Fruit fly (Drosophila melanogaster): ENCODE measurements around the gene CG11076.
A peak's percentile ranks its signal among the peaks of the same experiment; 100 is the strongest.

CG11076 gene

dm6 chr4:1026806-1027431 lies 4.6 kb downstream of the CG11076 start, which contains the start of gene PlexA (continued):
- no peak for TF ChIP-seq Gsc (GFP tag; IDR thresholded peaks at IDR 0.05)
- no peak for TF ChIP-seq CG12071 (GFP tag; optimal IDR thresholded peaks at IDR 0.05)
- peak; percentile 70 for TF ChIP-seq CG8089 (GFP tag; optimal IDR thresholded peaks at IDR 0.05)
- TF ChIP-seq mld (GFP tag; IDR thresholded peaks at IDR 0.05; ENCODE audit: partially characterized antibody), result peak; percentile 53; the same call in 1 of the 3 replicates
- peak; percentile 61 for TF ChIP-seq CG1529 (GFP tag; optimal IDR thresholded peaks at IDR 0.05)
- peak; percentile 71 for TF ChIP-seq CG18619 (GFP tag; optimal IDR thresholded peaks at IDR 0.05)
- TF ChIP-seq CG2199 (GFP tag; IDR thresholded peaks at IDR 0.05), result peak; percentile 77; the same call in 2 of the 3 replicates
- no peak for TF ChIP-seq cg (GFP tag; optimal IDR thresholded peaks at IDR 0.05)
- TF ChIP-seq zfh2 (GFP tag; optimal IDR thresholded peaks at IDR 0.05), result peak; percentile 74
- TF ChIP-seq pita (GFP tag; optimal IDR thresholded peaks at IDR 0.05), result no peak
- peak; percentile 85 for TF ChIP-seq dmrt99B (tag; optimal IDR thresholded peaks at IDR 0.05)
- no peak for TF ChIP-seq run (tag; optimal IDR thresholded peaks at IDR 0.05)
- TF ChIP-seq CG7928 (GFP tag; optimal IDR thresholded peaks at IDR 0.05), result peak; percentile 31
- no peak; the same call in 2 of the 3 replicates for TF ChIP-seq otp (GFP tag; IDR thresholded peaks at IDR 0.05)
- no peak for TF ChIP-seq tll (GFP tag; optimal IDR thresholded peaks at IDR 0.05)
- TF ChIP-seq Doc2 (GFP tag; IDR thresholded peaks at IDR 0.05), result no peak
- peak in 2 of 3 experiments; percentile 76 to 83 for TF ChIP-seq lola (GFP tag; optimal IDR thresholded peaks at IDR 0.05)
- TF ChIP-seq gro (GFP tag; optimal IDR thresholded peaks at IDR 0.05), result peak; percentile 53
- TF ChIP-seq CG12391 (tag; optimal IDR thresholded peaks at IDR 0.05), result peak; percentile 88
- TF ChIP-seq en (GFP tag; optimal IDR thresholded peaks at IDR 0.05), result no peak
- peak; percentile 93 for TF ChIP-seq CG17361 (GFP tag; IDR thresholded peaks at IDR 0.05)
- peak; percentile 52 for TF ChIP-seq Sox100B (GFP tag; optimal IDR thresholded peaks at IDR 0.05)
- TF ChIP-seq sens-2 (GFP tag; IDR thresholded peaks at IDR 0.05), result no peak
- peak; percentile 0 for TF ChIP-seq CG15479 (GFP tag; optimal IDR thresholded peaks at IDR 0.05)
- peak; percentile 80 for TF ChIP-seq CG2120 (GFP tag; optimal IDR thresholded peaks at IDR 0.05)
- TF ChIP-seq CG16813 (GFP tag; IDR thresholded peaks at IDR 0.05; ENCODE audit: partially characterized antibody), result peak; percentile 84
- peak; percentile 91 for TF ChIP-seq Fer3 (tag; optimal IDR thresholded peaks at IDR 0.05)
- TF ChIP-seq grn (GFP tag; optimal IDR thresholded peaks at IDR 0.05), result no peak
- TF ChIP-seq ab (GFP tag; optimal IDR thresholded peaks at IDR 0.05), result peak; percentile 64
- TF ChIP-seq Antp (GFP tag; optimal IDR thresholded peaks at IDR 0.05), result peak; percentile 62
- peak; percentile 79 for TF ChIP-seq CG8388 (GFP tag; optimal IDR thresholded peaks at IDR 0.05)
- TF ChIP-seq chn (GFP tag; optimal IDR thresholded peaks at IDR 0.05), result peak; percentile 75
- TF ChIP-seq fru (optimal IDR thresholded peaks at IDR 0.05), result no peak
- TF ChIP-seq hbn (GFP tag; IDR thresholded peaks at IDR 0.05; ENCODE audit: partially characterized antibody), result peak; percentile 60
- TF ChIP-seq Fer2 (tag; optimal IDR thresholded peaks at IDR 0.05), result peak; percentile 87
- peak; percentile 73 for TF ChIP-seq inv (GFP tag; IDR thresholded peaks at IDR 0.05; ENCODE audit: partially characterized antibody)
- peak; percentile 89 for TF ChIP-seq grau (tag; optimal IDR thresholded peaks at IDR 0.05)
- TF ChIP-seq pfk (GFP tag; optimal IDR thresholded peaks at IDR 0.05), result peak; percentile 71
- TF ChIP-seq Mad (GFP tag; optimal IDR thresholded peaks at IDR 0.05), result peak; percentile 63
- peak; percentile 94 for TF ChIP-seq CG1603 (tag; optimal IDR thresholded peaks at IDR 0.05)
- TF ChIP-seq gcm (GFP tag; optimal IDR thresholded peaks at IDR 0.05), result peak; percentile 29
- peak; percentile 74 for TF ChIP-seq jing (GFP tag; optimal IDR thresholded peaks at IDR 0.05)
- TF ChIP-seq CG17568 (GFP tag; optimal IDR thresholded peaks at IDR 0.05), result no peak
- no peak for TF ChIP-seq Sin3A (optimal IDR thresholded peaks at IDR 0.05)
- TF ChIP-seq CG13424 (tag; optimal IDR thresholded peaks at IDR 0.05), result peak; percentile 85
- peak; percentile 91; the same call in 2 of the 3 replicates for TF ChIP-seq jigr1 (GFP tag; IDR thresholded peaks at IDR 0.05)

Measured in whole organism, embryonic.